Worm (Caenorhabditis elegans) whole organism, L2 larva: ENCODE measurements around the gene T05B9.1.

Experiments used
- ZK546.5 ChIP-seq: sonication (generic microtip); optimal IDR thresholded peaks from 2 replicates; lab custom pipeline; 2017; ENCODE audit warnings: missing biosample characterization, missing genetic modification characterization
- egl-27 ChIP-seq: sonication (generic microtip); optimal IDR thresholded peaks from 3 replicates; lab custom pipeline; 2017; ENCODE audit warnings: missing biosample characterization, missing genetic modification reagents, missing genetic modification characterization
- mab-5 ChIP-seq: fragments of 150-350 bp; optimal IDR thresholded peaks from 2 replicates; lab custom pipeline; 2014; ENCODE audit warnings: missing biosample characterization, missing genetic modification characterization
- nhr-21 ChIP-seq: fragments of 150-350 bp; optimal IDR thresholded peaks from 2 replicates; lab custom pipeline; 2014; ENCODE audit warnings: missing biosample characterization, missing genetic modification characterization
- nhr-23 ChIP-seq: fragments of 150-350 bp; optimal IDR thresholded peaks from 2 replicates; lab custom pipeline; 2014; ENCODE audit warnings: missing biosample characterization, missing genetic modification reagents, missing genetic modification characterization
- nhr-6 ChIP-seq: fragments of 150-350 bp; optimal IDR thresholded peaks from 2 replicates; lab custom pipeline; 2014; ENCODE audit warnings: missing biosample characterization, missing genetic modification characterization
- sem-4 ChIP-seq: fragments of 150-350 bp; optimal IDR thresholded peaks from 2 replicates; lab custom pipeline; 2014; ENCODE audit warnings: missing biosample characterization, missing genetic modification reagents, missing genetic modification characterization
- sma-9 ChIP-seq, 2 experiments: fragments of 150-350 bp in 1 of 2; sonication (generic microtip) in 1 of 2; optimal IDR thresholded peaks; 2 replicates each; lab custom pipeline; 2014 to 2016; ENCODE audit warnings: missing genetic modification characterization in 2 of 2, mild to moderate bottlenecking in 1 of 2, missing biosample characterization in 1 of 2, missing compliant biosample characterization in 1 of 2, missing genetic modification reagents in 1 of 2, moderate library complexity in 1 of 2
- unc-55 ChIP-seq: fragments of 150-350 bp; sonication (generic microtip); optimal IDR thresholded peaks from 3 replicates; lab custom pipeline; 2014; ENCODE audit warnings: missing biosample characterization, missing genetic modification reagents, missing genetic modification characterization
- ztf-11 ChIP-seq: sonication (generic microtip); optimal IDR thresholded peaks from 2 replicates; lab custom pipeline; 2017; ENCODE audit warnings: missing biosample characterization, missing genetic modification characterization

T05B9.1 gene

DNA sequence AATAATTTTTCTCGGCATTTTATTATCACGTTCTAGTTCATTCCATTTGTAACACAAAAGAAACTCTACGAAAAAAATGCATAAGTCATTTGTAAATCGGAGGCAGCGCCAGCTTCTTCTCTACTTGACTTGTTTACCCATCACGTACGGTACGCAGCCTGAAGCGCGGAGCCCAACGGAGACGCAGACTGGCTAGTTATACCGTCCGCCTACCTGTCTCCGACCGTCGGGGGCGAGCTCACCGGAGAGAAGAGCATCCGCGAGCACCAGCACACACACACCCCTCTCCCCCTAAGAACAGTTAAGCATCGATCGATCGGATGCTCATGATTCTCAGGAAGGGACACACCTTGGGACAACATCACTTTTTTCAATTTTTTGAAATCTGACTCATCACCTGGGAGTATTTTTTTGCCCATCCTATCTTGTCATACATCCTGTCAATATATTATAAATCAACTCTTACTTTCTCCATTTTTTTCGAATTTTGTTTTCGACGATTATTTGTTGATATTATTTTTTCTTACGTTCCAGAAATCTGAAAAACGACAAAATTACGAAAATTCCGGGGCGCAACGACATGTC, 39.1 kb downstream of the T05B9.1 start, which contains the start of gene plpr-1:
Gene plpr-1 (plus strand): TSS at position 535 of the 585 bp plus-strand sequence.
- TF ChIP-seq mab-5 (no peak), nhr-6 (tag; lab: Kevin White, UChicago) (no peak), nhr-23 (tag; lab: Kevin White, UChicago) (no peak), sma-9 (GFP tag; optimal IDR thresholded peaks at IDR 0.05; lab: Kevin White, UChicago) (no peak), sma-9 (tag; optimal IDR thresholded peaks at IDR 0.05; lab: Kevin White, UChicago) (no peak), sem-4 (tag; lab: Kevin White, UChicago) (no peak), unc-55 (GFP tag; lab: Kevin White, UChicago) (no peak), ZK546.5 (tag; lab: Kevin White, UChicago) (no peak), egl-27 (tag; lab: Kevin White, UChicago) (no peak), ztf-11 (tag; lab: Kevin White, UChicago) (no peak), nhr-21 (no peak)
